Worm (Caenorhabditis elegans) whole organism, late embryonic: ENCODE results near the gene dhs-19.

ENCODE experiments used
- F13H6.1 ChIP-seq: sonication (generic microtip); optimal IDR thresholded peaks from 2 replicates; lab custom pipeline; 2016; ENCODE audit warnings: missing genetic modification characterization, missing compliant biosample characterization
- ceh-6 ChIP-seq: fragments of 200-800 bp; sonication (Bioruptor generic); optimal IDR thresholded peaks from 2 replicates; lab custom pipeline; 2018; ENCODE audit warnings: mild to moderate bottlenecking, missing genetic modification characterization, missing compliant biosample characterization

ce11 chrV:11532535-11532853, 42.2 kb upstream of the dhs-19 start:
- TF ChIP-seq F13H6.1 (tag; lab: Kevin White, UChicago) (no peak), ceh-6 (GFP tag; lab: Kevin White, UChicago) (no peak)
